Fruit fly (Drosophila melanogaster) whole organism, embryonic: ENCODE results near the gene MTF-1.
A peak's percentile ranks its signal among the peaks of the same experiment; 100 is the strongest.

Source experiments
- Awh ChIP-seq: fragments of 200-800 bp; sonication (Bioruptor generic); IDR thresholded peaks from 2 replicates; pipeline ENCODE4, ENCODE4 v1.3.6; 2022; ENCODE audit warnings: missing biosample characterization, missing genetic modification characterization
- BEAF-32 ChIP-seq: fragments of 200-800 bp; sonication (Bioruptor generic); optimal IDR thresholded peaks from 3 replicates; lab custom pipeline; 2017; ENCODE audit warnings: missing biosample characterization, missing genetic modification characterization, mild to moderate bottlenecking, moderate library complexity, missing genetic modification reagents
- CG1024 ChIP-seq: fragments of 200-800 bp; sonication (Bioruptor generic); IDR thresholded peaks from 2 replicates; pipeline ENCODE4 v1.3.6; 2022; ENCODE audit warnings: missing biosample characterization, missing genetic modification characterization
- CG11723 ChIP-seq: fragments of 200-800 bp; sonication (Bioruptor generic); optimal IDR thresholded peaks from 2 replicates; lab custom pipeline; 2017; ENCODE audit warnings: missing biosample characterization, mild to moderate bottlenecking, missing genetic modification characterization
- CG12659 ChIP-seq: fragments of 200-800 bp; sonication (Bioruptor generic); optimal IDR thresholded peaks from 3 replicates; lab custom pipeline; 2017; ENCODE audit warnings: mild to moderate bottlenecking, missing biosample characterization, missing genetic modification reagents, missing genetic modification characterization
- CG14014 ChIP-seq: fragments of 200-800 bp; sonication (Bioruptor generic); IDR thresholded peaks from 2 replicates; pipeline ENCODE4 v1.3.6; 2022; ENCODE audit warnings: missing biosample characterization, missing genetic modification characterization
- CG15011 ChIP-seq: fragments of 200-800 bp; sonication (Bioruptor generic); optimal IDR thresholded peaks from 3 replicates; lab custom pipeline; 2018; ENCODE audit warnings: missing biosample characterization, mild to moderate bottlenecking, missing genetic modification characterization
- CG15601 ChIP-seq: fragments of 200-800 bp; sonication (Bioruptor generic); optimal IDR thresholded peaks from 3 replicates; lab custom pipeline; 2019; ENCODE audit warnings: missing biosample characterization, mild to moderate bottlenecking, missing genetic modification characterization, moderate library complexity
- CG17361 ChIP-seq: fragments of 200-800 bp; sonication (Bioruptor generic); IDR thresholded peaks from 3 replicates; pipeline ENCODE4 v1.3.6; 2022; ENCODE audit warnings: missing biosample characterization, missing genetic modification characterization
- CG18476 ChIP-seq: fragments of 200-800 bp; sonication (Bioruptor generic); optimal IDR thresholded peaks from 2 replicates; lab custom pipeline; 2016; ENCODE audit warnings: missing biosample characterization, mild to moderate bottlenecking, missing genetic modification characterization
- CG30431 ChIP-seq: fragments of 200-800 bp; sonication (Bioruptor generic); optimal IDR thresholded peaks from 2 replicates; lab custom pipeline; 2017; ENCODE audit warnings: missing biosample characterization, missing genetic modification characterization
- CG4617 ChIP-seq: fragments of 200-800 bp; sonication (Bioruptor generic); optimal IDR thresholded peaks from 3 replicates; lab custom pipeline; 2016; ENCODE audit warnings: missing biosample characterization, missing genetic modification characterization, borderline replicate concordance
- CG6683 ChIP-seq: fragments of 200-800 bp; sonication (Bioruptor generic); optimal IDR thresholded peaks from 2 replicates; lab custom pipeline; 2017; ENCODE audit warnings: missing biosample characterization, mild to moderate bottlenecking, missing genetic modification characterization, missing genetic modification reagents
- CG6765 ChIP-seq: fragments of 200-800 bp; sonication (Bioruptor generic); optimal IDR thresholded peaks from 3 replicates; lab custom pipeline; 2017; ENCODE audit warnings: missing biosample characterization, mild to moderate bottlenecking, missing genetic modification characterization
- CG7839 ChIP-seq: fragments of 200-800 bp; sonication (Bioruptor generic); optimal IDR thresholded peaks from 3 replicates; lab custom pipeline; 2018; ENCODE audit warnings: missing biosample characterization, mild to moderate bottlenecking, missing genetic modification characterization, moderate library complexity
- CG7928 ChIP-seq: fragments of 200-800 bp; sonication (Bioruptor generic); optimal IDR thresholded peaks from 2 replicates; lab custom pipeline; 2017; ENCODE audit warnings: missing biosample characterization, mild to moderate bottlenecking, missing genetic modification characterization
- CG7963 ChIP-seq: fragments of 200-800 bp; sonication (Bioruptor generic); IDR thresholded peaks from 3 replicates; pipeline ENCODE4 v1.3.6; 2022; ENCODE audit warnings: missing biosample characterization, missing genetic modification characterization; ENCODE audit not compliant: partially characterized antibody
- CG8359 ChIP-seq: fragments of 200-800 bp; sonication (Bioruptor generic); optimal IDR thresholded peaks from 2 replicates; lab custom pipeline; 2017; ENCODE audit warnings: missing biosample characterization, mild to moderate bottlenecking, missing genetic modification characterization, borderline replicate concordance
- CG9797 ChIP-seq: fragments of 200-800 bp; sonication (Bioruptor generic); optimal IDR thresholded peaks from 3 replicates; lab custom pipeline; 2018; ENCODE audit warnings: missing biosample characterization, mild to moderate bottlenecking, missing genetic modification characterization
- CTCF ChIP-seq: fragments of 200-800 bp; sonication (Bioruptor generic); optimal IDR thresholded peaks from 2 replicates; lab custom pipeline; 2017; ENCODE audit warnings: missing biosample characterization, mild to moderate bottlenecking, missing genetic modification characterization, moderate library complexity
- Dp ChIP-seq: fragments of 200-800 bp; sonication (Bioruptor generic); optimal IDR thresholded peaks from 2 replicates; lab custom pipeline; 2018; ENCODE audit warnings: missing biosample characterization, mild to moderate bottlenecking, missing genetic modification characterization, moderate library complexity
- Ets97D ChIP-seq: fragments of 200-800 bp; sonication (Bioruptor generic); optimal IDR thresholded peaks from 3 replicates; lab custom pipeline; 2016; ENCODE audit warnings: missing biosample characterization, missing genetic modification characterization
- Fer1 ChIP-seq: fragments of 200-800 bp; sonication (Bioruptor generic); optimal IDR thresholded peaks from 2 replicates; lab custom pipeline; 2017; ENCODE audit warnings: missing biosample characterization, mild to moderate bottlenecking, missing genetic modification characterization
- Hr39 ChIP-seq: fragments of >200 bp; optimal IDR thresholded peaks from 2 replicates; lab custom pipeline; 2017
- MESR4 ChIP-seq: fragments of 200-800 bp; sonication (Bioruptor generic); optimal IDR thresholded peaks from 2 replicates; lab custom pipeline; 2018; ENCODE audit warnings: missing biosample characterization, mild to moderate bottlenecking, missing genetic modification characterization, moderate library complexity
- Med ChIP-seq: fragments of 200-800 bp; sonication (Bioruptor generic); peaks from one replicate; lab custom pipeline; 2016; ENCODE audit warnings: missing biosample characterization, missing genetic modification characterization, mild to moderate bottlenecking, inconsistent platforms, moderate library complexity
- Myb ChIP-seq: fragments of 200-800 bp; sonication (Bioruptor generic); optimal IDR thresholded peaks from 2 replicates; lab custom pipeline; 2016; ENCODE audit warnings: missing biosample characterization, missing genetic modification characterization
- Opbp ChIP-seq: fragments of 200-800 bp; sonication (Bioruptor generic); IDR thresholded peaks from 3 replicates; pipeline ENCODE4 v1.3.6; 2022; ENCODE audit warnings: missing biosample characterization, missing genetic modification characterization; ENCODE audit not compliant: partially characterized antibody
- Side ChIP-seq: fragments of 200-800 bp; sonication (Bioruptor generic); optimal IDR thresholded peaks from 2 replicates; lab custom pipeline; 2016; ENCODE audit warnings: missing biosample characterization, missing genetic modification characterization
- Sry-β ChIP-seq: fragments of 200-800 bp; sonication (Bioruptor generic); optimal IDR thresholded peaks from 2 replicates; lab custom pipeline; 2018; ENCODE audit warnings: missing biosample characterization, mild to moderate bottlenecking, missing genetic modification characterization, moderate library complexity
- Trl ChIP-seq, 3 experiments: fragments of >200 bp in 2 of 3; fragments of 200-800 bp in 1 of 3; sonication (Bioruptor generic) in 1 of 3; optimal IDR thresholded peaks; 2 replicates in 1 of 3; 3 replicates in 2 of 3; lab custom pipeline; 2016 to 2017; ENCODE audit warnings: missing biosample characterization in 1 of 3, missing genetic modification characterization in 1 of 3
- YL-1 ChIP-seq: fragments of 200-800 bp; sonication (Bioruptor generic); optimal IDR thresholded peaks from 3 replicates; lab custom pipeline; 2017; ENCODE audit warnings: missing biosample characterization, mild to moderate bottlenecking, missing genetic modification characterization
- amos ChIP-seq: fragments of 200-800 bp; sonication (Bioruptor generic); IDR thresholded peaks from 2 replicates; pipeline ENCODE4 v1.3.6; 2022; ENCODE audit warnings: missing biosample characterization, missing genetic modification characterization; ENCODE audit not compliant: partially characterized antibody
- ash1 ChIP-seq: fragments of 200-800 bp; sonication (Bioruptor generic); optimal IDR thresholded peaks from 2 replicates; lab custom pipeline; 2018; ENCODE audit warnings: missing biosample characterization, mild to moderate bottlenecking, missing genetic modification characterization
- az2 ChIP-seq: fragments of 200-800 bp; sonication (Bioruptor generic); optimal IDR thresholded peaks from 3 replicates; lab custom pipeline; 2016; ENCODE audit warnings: missing biosample characterization, missing genetic modification characterization
- dan ChIP-seq: fragments of 200-800 bp; sonication (Bioruptor generic); IDR thresholded peaks from 2 replicates; pipeline ENCODE4 v1.3.6; 2022; ENCODE audit warnings: missing biosample characterization, missing genetic modification characterization
- gfzf ChIP-seq: fragments of 200-800 bp; sonication (Bioruptor generic); optimal IDR thresholded peaks from 2 replicates; lab custom pipeline; 2016; ENCODE audit warnings: missing biosample characterization, mild to moderate bottlenecking, missing genetic modification characterization, moderate library complexity
- gt ChIP-seq: fragments of 200-800 bp; sonication (Bioruptor generic); IDR thresholded peaks from 2 replicates; pipeline ENCODE4 v1.3.6; 2022; ENCODE audit warnings: missing biosample characterization, missing genetic modification characterization
- hkb ChIP-seq, 2 experiments: fragments of 200-800 bp in 1 of 2; fragments of >200 bp in 1 of 2; sonication (Bioruptor generic) in 1 of 2; IDR thresholded peaks in 1 of 2; optimal IDR thresholded peaks in 1 of 2; 2 replicates each; pipeline versions ENCODE4 v1.3.6 to Lab custom; 2017 to 2022; ENCODE audit warnings: missing biosample characterization in 1 of 2, missing genetic modification characterization in 1 of 2
- kni ChIP-seq: fragments of 200-800 bp; sonication (Bioruptor generic); optimal IDR thresholded peaks from 3 replicates; lab custom pipeline; 2017; ENCODE audit warnings: mild to moderate bottlenecking, missing biosample characterization, missing genetic modification reagents, missing genetic modification characterization
- lbe ChIP-seq: fragments of 200-800 bp; sonication (Bioruptor generic); optimal IDR thresholded peaks from 2 replicates; lab custom pipeline; 2016; ENCODE audit warnings: missing biosample characterization, mild to moderate bottlenecking, missing genetic modification characterization
- lmd ChIP-seq: fragments of 200-800 bp; sonication (Bioruptor generic); IDR thresholded peaks from 2 replicates; pipeline ENCODE4 v1.3.6; 2022; ENCODE audit warnings: missing biosample characterization, missing genetic modification characterization
- mam ChIP-seq: fragments of 200-800 bp; sonication (Bioruptor generic); optimal IDR thresholded peaks from 3 replicates; lab custom pipeline; 2016; ENCODE audit warnings: missing biosample characterization, missing genetic modification characterization
- nau ChIP-seq: fragments of 200-800 bp; sonication (Bioruptor generic); optimal IDR thresholded peaks from 3 replicates; lab custom pipeline; 2017; ENCODE audit warnings: missing biosample characterization, mild to moderate bottlenecking, missing genetic modification characterization, missing genetic modification reagents
- pzg ChIP-seq: fragments of 200-800 bp; sonication (Bioruptor generic); optimal IDR thresholded peaks from 3 replicates; lab custom pipeline; 2018; ENCODE audit warnings: missing biosample characterization, mild to moderate bottlenecking, missing genetic modification characterization, moderate library complexity
- sens-2 ChIP-seq: fragments of 200-800 bp; sonication (Bioruptor generic); IDR thresholded peaks from 2 replicates; pipeline ENCODE4 v1.3.6; 2022; ENCODE audit warnings: missing biosample characterization, missing genetic modification characterization
- stwl ChIP-seq: fragments of 200-800 bp; sonication (Bioruptor generic); optimal IDR thresholded peaks from 3 replicates; lab custom pipeline; 2018; ENCODE audit warnings: missing biosample characterization, mild to moderate bottlenecking, missing genetic modification characterization, moderate library complexity
- ttk ChIP-seq: fragments of 200-800 bp; sonication (Bioruptor generic); IDR thresholded peaks from 2 replicates; pipeline ENCODE4 v2.1.2; 2022; ENCODE audit warnings: missing biosample characterization, missing genetic modification characterization
- tx ChIP-seq: fragments of 200-800 bp; sonication (Bioruptor generic); optimal IDR thresholded peaks from 2 replicates; lab custom pipeline; 2016; ENCODE audit warnings: missing biosample characterization, missing genetic modification characterization
- unc-4 ChIP-seq: fragments of 200-800 bp; sonication (Bioruptor generic); IDR thresholded peaks from 2 replicates; pipeline ENCODE4 v1.3.6; 2022; ENCODE audit warnings: missing biosample characterization, missing genetic modification characterization; ENCODE audit not compliant: partially characterized antibody

The MTF-1 gene

DNA sequence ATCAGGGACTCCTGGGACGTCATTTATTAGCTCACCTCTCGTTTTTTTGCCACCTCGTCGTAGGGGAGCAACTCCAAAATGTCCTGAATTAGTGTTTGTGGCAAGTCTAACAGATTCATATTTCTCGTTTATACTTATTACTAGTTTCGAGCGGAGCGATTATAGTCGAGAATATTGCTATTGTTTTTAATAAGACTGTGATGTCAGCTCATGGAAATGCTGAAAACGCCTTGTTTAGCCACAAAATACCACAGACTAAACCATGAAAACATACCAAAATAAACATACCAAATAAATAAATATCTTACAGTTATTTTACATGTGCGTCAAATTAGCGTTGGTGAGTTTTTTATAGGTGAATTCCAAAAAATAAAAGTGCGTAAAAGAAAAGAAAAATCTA is 57.5 kb downstream of the MTF-1 start, which contains the start of gene pall:
TSS of gene pall (minus strand) at position 205 of the 400 bp plus-strand sequence.
- TF ChIP-seq Hr39 (no peak), pzg (GFP tag; lab: Kevin White, UChicago) (peak; percentile 86), amos (GFP tag; lab: Robert Waterston, UW) (no peak), hkb (optimal IDR thresholded peaks at IDR 0.05; lab: Kevin White, UChicago) (no peak), hkb (GFP tag; IDR thresholded peaks at IDR 0.05; lab: Robert Waterston, UW) (no peak; the same call in 1 of the 2 replicates), CG7928 (no peak), lmd (GFP tag; lab: Robert Waterston, UW) (no peak), CG4617 (GFP tag; lab: Kevin White, UChicago) (peak; percentile 77), YL-1 (GFP tag; lab: Kevin White, UChicago) (peak; percentile 63), CG8359 (GFP tag; lab: Kevin White, UChicago) (no peak), CG9797 (GFP tag; lab: Kevin White, UChicago) (peak; percentile 76), CG11723 (GFP tag; lab: Kevin White, UChicago) (no peak), CG14014 (no peak), Opbp (no peak), Med (GFP tag; lab: Kevin White, UChicago) (peak; percentile 68), Trl (optimal IDR thresholded peaks at IDR 0.05; lab: Kevin White, UChicago) (no peak), Trl (GFP tag; optimal IDR thresholded peaks at IDR 0.05; lab: Kevin White, UChicago) (no peak), sens-2 (no peak), CG17361 (GFP tag; lab: Robert Waterston, UW) (no peak), BEAF-32 (GFP tag; lab: Kevin White, UChicago) (peak; percentile 19), CG30431 (GFP tag; lab: Kevin White, UChicago) (no peak), CG1024 (no peak), CG7963 (GFP tag; lab: Robert Waterston, UW) (no peak), Awh (GFP tag; lab: Robert Waterston, UW) (no peak), Dp (peak; percentile 55), dan (GFP tag; lab: Robert Waterston, UW) (no peak), CG6683 (GFP tag; lab: Kevin White, UChicago) (no peak), CG15011 (GFP tag; lab: Kevin White, UChicago) (no peak), Sry-β (GFP tag; lab: Kevin White, UChicago) (no peak), gt (no peak), CG15601 (tag; lab: Kevin White, UChicago) (peak; percentile 20), mam (GFP tag; lab: Kevin White, UChicago) (no peak), CTCF (GFP tag; lab: Kevin White, UChicago) (peak; percentile 63), Myb (GFP tag; lab: Kevin White, UChicago) (peak; percentile 17), CG12659 (GFP tag; lab: Kevin White, UChicago) (peak; percentile 64), gfzf (GFP tag; lab: Kevin White, UChicago) (peak; percentile 92), lbe (no peak), CG6765 (no peak), MESR4 (GFP tag; lab: Kevin White, UChicago) (peak; percentile 85), kni (GFP tag; lab: Kevin White, UChicago) (no peak), az2 (GFP tag; lab: Kevin White, UChicago) (no peak), nau (GFP tag; lab: Kevin White, UChicago) (no peak), Side (no peak), unc-4 (peak; percentile 43; the same call in 1 of the 2 replicates), ash1 (GFP tag; lab: Kevin White, UChicago) (no peak), stwl (tag; lab: Kevin White, UChicago) (peak; percentile 79), CG7839 (no peak), ttk (no peak), tx (GFP tag; lab: Kevin White, UChicago) (no peak), Ets97D (GFP tag; lab: Kevin White, UChicago) (peak; percentile 38), CG18476 (GFP tag; lab: Kevin White, UChicago) (no peak), Fer1 (GFP tag; lab: Kevin White, UChicago) (peak; percentile 34)
